Fruit fly (Drosophila melanogaster): ENCODE data around the gene Lcp65Ag3.

DNA sequence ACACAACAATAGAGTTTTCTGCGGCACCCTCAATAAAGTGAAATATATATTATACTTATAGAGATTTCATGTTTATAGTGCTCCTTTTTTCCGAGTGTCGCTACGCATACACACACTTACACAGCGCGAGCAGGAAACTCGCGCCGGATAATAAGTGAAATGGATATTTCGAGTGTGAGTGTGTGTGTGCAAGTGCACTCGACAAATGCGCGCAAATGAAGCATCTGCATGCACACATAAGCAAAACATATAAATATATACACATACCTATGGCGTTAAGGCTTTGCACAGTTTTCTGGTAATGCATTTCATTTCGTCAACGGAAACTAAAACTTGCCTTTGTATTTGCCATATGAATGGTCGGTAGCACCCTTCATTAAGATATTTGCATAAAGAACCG lies 15.3 kb downstream of the Lcp65Ag3 start:
- TF ChIP-seq psq (optimal IDR thresholded peaks at IDR 0.05) (no peak), insv (optimal IDR thresholded peaks at IDR 0.05) (no peak), h (optimal IDR thresholded peaks at IDR 0.05) (no peak), ttk (optimal IDR thresholded peaks at IDR 0.05) (no peak)
